Worm (Caenorhabditis elegans) whole organism, early embryonic: ENCODE results near the gene his-69.

Source experiments
- ama-1 ChIP-seq: fragments of 150-350 bp; optimal IDR thresholded peaks from 2 replicates; lab custom pipeline; 2014
- tbx-11 ChIP-seq: fragments of 200-800 bp; sonication (Bioruptor generic); IDR thresholded peaks from 2 replicates; pipeline ENCODE4 v1.3.6; 2022; ENCODE audit warnings: missing genetic modification characterization, missing compliant biosample characterization

ce11 chrIII:4021866-4022265 is 36.7 kb downstream of the his-69 start, which contains the start of gene tftc-5:
- TF ChIP-seq tbx-11 (GFP tag; lab: Robert Waterston, UW) (no peak), ama-1 (lab: Kevin White, UChicago) (no peak)
